Worm (Caenorhabditis elegans) whole organism, L2 larva: ENCODE measurements around the gene nos-2.

Experiments used
- C34F6.9 ChIP-seq: fragments of 150-350 bp; optimal IDR thresholded peaks from 2 replicates; lab custom pipeline; 2014; ENCODE audit warnings: missing biosample characterization, missing genetic modification characterization
- F13H6.1 ChIP-seq: sonication (generic microtip); optimal IDR thresholded peaks from 2 replicates; lab custom pipeline; 2016; ENCODE audit warnings: missing genetic modification characterization, missing compliant biosample characterization
- R02D3.7 ChIP-seq: fragments of 150-350 bp; optimal IDR thresholded peaks from 2 replicates; lab custom pipeline; 2014; ENCODE audit warnings: missing biosample characterization, missing genetic modification characterization
- Y55F3AM.14 ChIP-seq: fragments of 200-800 bp; sonication (Bioruptor generic); optimal IDR thresholded peaks from 2 replicates; lab custom pipeline; 2018; ENCODE audit warnings: mild to moderate bottlenecking, missing genetic modification characterization, missing compliant biosample characterization
- ZK546.5 ChIP-seq: sonication (generic microtip); optimal IDR thresholded peaks from 2 replicates; lab custom pipeline; 2017; ENCODE audit warnings: missing biosample characterization, missing genetic modification characterization
- alr-1 ChIP-seq: fragments of 150-350 bp; optimal IDR thresholded peaks from 2 replicates; lab custom pipeline; 2014; ENCODE audit warnings: missing biosample characterization, missing genetic modification characterization
- aly-2 ChIP-seq: fragments of 150-350 bp; optimal IDR thresholded peaks from 2 replicates; lab custom pipeline; 2014; ENCODE audit warnings: missing biosample characterization, missing genetic modification characterization
- ama-1 ChIP-seq: fragments of 150-350 bp; optimal IDR thresholded peaks from 2 replicates; lab custom pipeline; 2018; ENCODE audit warnings: inconsistent platforms
- ceh-16 ChIP-seq: fragments of 150-350 bp; optimal IDR thresholded peaks from 2 replicates; lab custom pipeline; 2014; ENCODE audit warnings: missing biosample characterization, missing genetic modification characterization
- ceh-82 ChIP-seq: fragments of 150-350 bp; optimal IDR thresholded peaks from 2 replicates; lab custom pipeline; 2014; ENCODE audit warnings: missing biosample characterization, missing genetic modification characterization
- crh-2 ChIP-seq: sonication (generic microtip); optimal IDR thresholded peaks from 2 replicates; lab custom pipeline; 2017; ENCODE audit warnings: missing biosample characterization, missing genetic modification characterization
- dmd-4 ChIP-seq: sonication (generic microtip); optimal IDR thresholded peaks from 2 replicates; lab custom pipeline; 2017; ENCODE audit warnings: missing biosample characterization, missing genetic modification characterization
- egl-27 ChIP-seq: sonication (generic microtip); optimal IDR thresholded peaks from 3 replicates; lab custom pipeline; 2017; ENCODE audit warnings: missing biosample characterization, missing genetic modification reagents, missing genetic modification characterization
- elt-1 ChIP-seq: fragments of 150-350 bp; optimal IDR thresholded peaks from 2 replicates; lab custom pipeline; 2014; ENCODE audit warnings: missing biosample characterization, missing genetic modification characterization
- elt-3 ChIP-seq: sonication (generic microtip); optimal IDR thresholded peaks from 2 replicates; lab custom pipeline; 2017; ENCODE audit warnings: missing biosample characterization, missing genetic modification characterization
- fos-1 ChIP-seq: fragments of 150-350 bp; optimal IDR thresholded peaks from 2 replicates; lab custom pipeline; 2014; ENCODE audit warnings: missing biosample characterization, missing genetic modification characterization
- gmeb-1 ChIP-seq: fragments of 150-350 bp; optimal IDR thresholded peaks from 2 replicates; lab custom pipeline; 2014; ENCODE audit warnings: missing biosample characterization, missing genetic modification characterization
- lin-11 ChIP-seq: fragments of 150-350 bp; sonication (generic microtip); optimal IDR thresholded peaks from 2 replicates; lab custom pipeline; 2014; ENCODE audit warnings: missing biosample characterization, missing genetic modification characterization, inconsistent platforms, mixed read lengths
- lin-39 ChIP-seq: fragments of 150-350 bp; optimal IDR thresholded peaks from 2 replicates; lab custom pipeline; 2014; ENCODE audit warnings: missing biosample characterization, missing genetic modification reagents, missing genetic modification characterization
- lsy-2 ChIP-seq, 2 experiments: fragments of 150-350 bp in 1 of 2; sonication (generic microtip) in 1 of 2; optimal IDR thresholded peaks; 2 replicates each; lab custom pipeline; 2014 to 2017; ENCODE audit warnings: missing biosample characterization in 2 of 2, missing genetic modification characterization in 2 of 2
- mab-5 ChIP-seq: fragments of 150-350 bp; optimal IDR thresholded peaks from 2 replicates; lab custom pipeline; 2014; ENCODE audit warnings: missing biosample characterization, missing genetic modification characterization
- mbf-1 ChIP-seq: sonication (generic microtip); optimal IDR thresholded peaks from 2 replicates; lab custom pipeline; 2017; ENCODE audit warnings: missing biosample characterization, missing genetic modification characterization
- mdl-1 ChIP-seq, 2 experiments: fragments of 150-350 bp in 1 of 2; sonication (generic microtip) in 1 of 2; optimal IDR thresholded peaks; 2 replicates each; lab custom pipeline; 2017; ENCODE audit warnings: missing biosample characterization in 2 of 2, missing genetic modification characterization in 2 of 2
- nhr-10 ChIP-seq: sonication (generic microtip); optimal IDR thresholded peaks from 2 replicates; lab custom pipeline; 2017; ENCODE audit warnings: missing biosample characterization, missing genetic modification characterization
- nhr-11 ChIP-seq: fragments of 150-350 bp; optimal IDR thresholded peaks from 2 replicates; lab custom pipeline; 2014; ENCODE audit warnings: missing biosample characterization, missing genetic modification characterization
- nhr-12 ChIP-seq: fragments of 150-350 bp; optimal IDR thresholded peaks from 2 replicates; lab custom pipeline; 2014; ENCODE audit warnings: missing biosample characterization, missing genetic modification characterization
- nhr-21 ChIP-seq: fragments of 150-350 bp; optimal IDR thresholded peaks from 2 replicates; lab custom pipeline; 2014; ENCODE audit warnings: missing biosample characterization, missing genetic modification characterization
- nhr-23 ChIP-seq: fragments of 150-350 bp; optimal IDR thresholded peaks from 2 replicates; lab custom pipeline; 2014; ENCODE audit warnings: missing biosample characterization, missing genetic modification reagents, missing genetic modification characterization
- nhr-237 ChIP-seq: fragments of 150-350 bp; optimal IDR thresholded peaks from 2 replicates; lab custom pipeline; 2014; ENCODE audit warnings: missing biosample characterization, missing genetic modification characterization
- nhr-77 ChIP-seq: fragments of 150-350 bp; optimal IDR thresholded peaks from 2 replicates; lab custom pipeline; 2014; ENCODE audit warnings: missing biosample characterization, missing genetic modification characterization
- peb-1 ChIP-seq: fragments of 150-350 bp; optimal IDR thresholded peaks from 2 replicates; lab custom pipeline; 2014; ENCODE audit warnings: missing biosample characterization, missing genetic modification characterization
- sem-4 ChIP-seq: fragments of 150-350 bp; optimal IDR thresholded peaks from 2 replicates; lab custom pipeline; 2014; ENCODE audit warnings: missing biosample characterization, missing genetic modification reagents, missing genetic modification characterization
- skn-1 ChIP-seq: sonication (generic microtip); optimal IDR thresholded peaks from 2 replicates; lab custom pipeline; 2017; ENCODE audit warnings: missing biosample characterization, missing genetic modification characterization
- sma-3 ChIP-seq: sonication (generic microtip); optimal IDR thresholded peaks from 2 replicates; lab custom pipeline; 2016; ENCODE audit warnings: missing genetic modification reagents, missing genetic modification characterization, missing compliant biosample characterization
- snpc-4 ChIP-seq: fragments of 150-350 bp; optimal IDR thresholded peaks from 2 replicates; lab custom pipeline; 2014; ENCODE audit warnings: missing biosample characterization, missing genetic modification characterization
- unc-39 ChIP-seq: fragments of 150-350 bp; optimal IDR thresholded peaks from 2 replicates; lab custom pipeline; 2014; ENCODE audit warnings: missing biosample characterization, missing genetic modification characterization
- unc-55 ChIP-seq: fragments of 150-350 bp; sonication (generic microtip); optimal IDR thresholded peaks from 3 replicates; lab custom pipeline; 2014; ENCODE audit warnings: missing biosample characterization, missing genetic modification reagents, missing genetic modification characterization
- zag-1 ChIP-seq: fragments of 150-350 bp; optimal IDR thresholded peaks from 2 replicates; lab custom pipeline; 2014; ENCODE audit warnings: missing biosample characterization, missing genetic modification characterization

The nos-2 gene

ce11 chrII:7090852-7091251, 25.4 kb downstream of the nos-2 start:
- no peak for TF ChIP-seq elt-3 (tag; lab: Kevin White, UChicago)
- no peak for TF ChIP-seq nhr-237
- TF ChIP-seq gmeb-1 (tag; lab: Kevin White, UChicago) = no peak
- TF ChIP-seq peb-1 (tag; lab: Kevin White, UChicago) = no peak
- no peak for TF ChIP-seq mdl-1 (tag; optimal IDR thresholded peaks at IDR 0.05; lab: Kevin White, UChicago)
- no peak for TF ChIP-seq ceh-16 (tag; lab: Kevin White, UChicago)
- TF ChIP-seq C34F6.9 = no peak
- TF ChIP-seq unc-39 (tag; lab: Kevin White, UChicago) = no peak
- TF ChIP-seq mab-5 (tag; lab: Kevin White, UChicago) = no peak
- no peak for TF ChIP-seq nhr-11 (tag; lab: Kevin White, UChicago)
- no peak for TF ChIP-seq ama-1 (lab: Kevin White, UChicago)
- no peak for TF ChIP-seq crh-2
- no peak for TF ChIP-seq alr-1 (tag; lab: Kevin White, UChicago)
- TF ChIP-seq ceh-82 = no peak

DNA sequence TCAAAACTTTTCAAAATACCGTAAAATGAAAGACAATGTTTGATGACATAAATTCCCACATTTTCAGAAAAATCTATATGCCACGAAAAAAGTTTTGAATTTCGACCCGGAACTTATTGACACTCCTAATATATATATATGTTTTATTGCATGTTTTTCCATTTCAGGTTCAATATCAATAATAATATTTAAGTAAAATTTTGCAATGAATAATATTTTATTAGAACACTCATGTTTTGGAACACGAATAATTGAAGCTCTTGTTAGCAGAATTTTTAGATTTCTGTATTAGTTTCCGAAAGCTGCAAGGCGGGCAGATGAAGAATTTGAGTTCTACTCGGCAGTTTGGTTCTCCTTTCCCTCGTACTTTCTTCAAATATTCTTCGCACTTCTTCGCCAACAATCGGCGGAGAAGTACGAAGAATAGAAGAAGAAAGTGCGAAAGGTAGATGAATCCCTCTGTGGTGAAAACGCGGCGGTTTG, 28.0 kb downstream of the nos-2 start, which contains the start of gene T02G5.3:
T02G5.3 (plus strand) TSS at position 51 of the 483 bp plus-strand sequence.
- no peak for TF ChIP-seq unc-55
- TF ChIP-seq nhr-23 (tag; lab: Kevin White, UChicago) = no peak
- TF ChIP-seq dmd-4 (tag; lab: Kevin White, UChicago) = no peak
- no peak for TF ChIP-seq nhr-21 (tag; lab: Kevin White, UChicago)
- no peak for TF ChIP-seq sma-3
- no peak for TF ChIP-seq R02D3.7
- TF ChIP-seq, all 48 proteins: peak for 0

DNA sequence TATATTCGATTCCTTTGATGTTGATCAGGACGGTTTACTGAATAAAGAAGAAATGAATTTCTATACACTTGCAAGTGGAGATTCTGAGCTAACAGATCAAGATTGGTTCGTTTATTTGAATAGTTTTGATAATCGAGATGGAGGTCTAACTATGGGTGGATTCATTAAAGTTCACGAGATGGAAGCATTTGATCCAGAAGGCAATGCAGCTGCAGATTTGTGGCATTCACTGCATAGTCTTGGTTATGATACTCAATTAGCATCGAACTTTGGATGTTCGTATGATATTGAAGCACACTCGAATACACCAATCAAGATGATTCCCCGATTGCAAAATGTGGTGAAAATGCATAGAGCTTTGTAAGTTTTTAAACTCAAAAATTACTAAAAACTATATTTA, 30.6 kb downstream of the nos-2 start:
- TF ChIP-seq zag-1 (tag; lab: Kevin White, UChicago) = no peak
- no peak for TF ChIP-seq mbf-1 (tag; lab: Kevin White, UChicago)
- TF ChIP-seq mdl-1 (tag; optimal IDR thresholded peaks at IDR 0.05; lab: Kevin White, UChicago) = no peak
- TF ChIP-seq fos-1 = no peak
- no peak for TF ChIP-seq ceh-16 (tag; lab: Kevin White, UChicago)
- no peak for TF ChIP-seq elt-1 (tag; lab: Kevin White, UChicago)
- TF ChIP-seq ZK546.5 (tag; lab: Kevin White, UChicago) = no peak
- TF ChIP-seq F13H6.1 (tag; lab: Kevin White, UChicago) = no peak
- no peak for TF ChIP-seq snpc-4 (tag; lab: Kevin White, UChicago)
- TF ChIP-seq nhr-77 (tag; lab: Kevin White, UChicago) = no peak
- no peak for TF ChIP-seq egl-27 (tag; lab: Kevin White, UChicago)
- TF ChIP-seq sem-4 (tag; lab: Kevin White, UChicago) = no peak
- TF ChIP-seq Y55F3AM.14 = no peak
- no peak for TF ChIP-seq lin-39 (tag; lab: Kevin White, UChicago)
- TF ChIP-seq nhr-237 = no peak
- no peak for TF ChIP-seq lsy-2 (tag; optimal IDR thresholded peaks at IDR 0.05; lab: Kevin White, UChicago)
- TF ChIP-seq aly-2 (tag; lab: Kevin White, UChicago) = no peak
- TF ChIP-seq alr-1 (tag; lab: Kevin White, UChicago) = no peak

DNA sequence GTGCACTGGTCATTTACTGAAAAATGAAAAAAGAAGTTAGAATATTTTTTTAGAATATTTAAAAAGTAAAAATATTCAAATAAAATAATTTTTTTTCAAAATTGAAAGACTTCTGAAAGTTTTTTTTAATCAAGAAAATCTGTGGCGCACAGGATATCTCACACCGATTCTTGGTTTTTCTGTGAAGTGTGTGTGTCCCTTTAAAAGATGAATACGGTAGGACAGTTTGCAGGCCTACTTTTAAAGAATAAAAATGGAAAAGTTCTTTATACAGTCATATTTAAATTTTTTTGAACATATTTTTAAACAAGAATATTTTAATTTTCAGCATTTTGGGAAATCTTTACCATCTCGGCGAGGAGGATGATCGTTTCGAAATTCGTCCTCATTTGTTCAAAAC, 33.2 kb downstream of the nos-2 start, which contains the start of gene mct-5:
mct-5 (minus strand) TSS at position 16 of the 400 bp plus-strand sequence.
- TF ChIP-seq ceh-82 (no peak), dmd-4 (tag; lab: Kevin White, UChicago) (no peak), mab-5 (tag; lab: Kevin White, UChicago) (no peak)

ce11 chrII:7099231-7099630, 33.8 kb downstream of the nos-2 start:
- TF ChIP-seq lin-39 (tag; lab: Kevin White, UChicago) (no peak), C34F6.9 (no peak), nhr-10 (no peak), skn-1 (tag; lab: Kevin White, UChicago) (no peak), nhr-12 (no peak), lin-11 (no peak)
- TF ChIP-seq, all 48 proteins: peak for 0
